Worm (Caenorhabditis elegans) whole organism, early embryonic: Measurements from ENCODE around the gene gst-6.

Experiments
- ama-1 ChIP-seq: fragments of 150-350 bp; optimal IDR thresholded peaks from 2 replicates; lab custom pipeline; 2014
- ceh-13 ChIP-seq: fragments of 200-800 bp; sonication (Bioruptor generic); optimal IDR thresholded peaks from 2 replicates; lab custom pipeline; 2018; ENCODE audit warnings: mild to moderate bottlenecking, missing genetic modification characterization, missing compliant biosample characterization
- flt-1 ChIP-seq: fragments of 200-800 bp; sonication (Bioruptor generic); IDR thresholded peaks from 2 replicates; pipeline ENCODE4 v1.3.6; 2022; ENCODE audit warnings: missing genetic modification characterization, missing compliant biosample characterization
- pes-1 ChIP-seq: fragments of 200-800 bp; sonication (Bioruptor generic); IDR thresholded peaks from 2 replicates; pipeline ENCODE4 v1.3.6; 2022; ENCODE audit warnings: missing genetic modification reagents, missing genetic modification characterization, missing compliant biosample characterization
- sea-1 ChIP-seq: fragments of 200-800 bp; sonication (Bioruptor generic); conservative IDR thresholded peaks from 2 replicates; pipeline ENCODE4 v1.3.6; 2022; ENCODE audit warnings: missing genetic modification characterization, missing compliant biosample characterization
- tbx-11 ChIP-seq: fragments of 200-800 bp; sonication (Bioruptor generic); IDR thresholded peaks from 2 replicates; pipeline ENCODE4 v1.3.6; 2022; ENCODE audit warnings: missing genetic modification characterization, missing compliant biosample characterization
- tbx-37 ChIP-seq: fragments of 200-800 bp; sonication (Bioruptor generic); conservative IDR thresholded peaks from 2 replicates; pipeline ENCODE4 v1.3.6; 2022; ENCODE audit warnings: missing genetic modification reagents, missing genetic modification characterization, missing compliant biosample characterization

Gene gst-6

DNA sequence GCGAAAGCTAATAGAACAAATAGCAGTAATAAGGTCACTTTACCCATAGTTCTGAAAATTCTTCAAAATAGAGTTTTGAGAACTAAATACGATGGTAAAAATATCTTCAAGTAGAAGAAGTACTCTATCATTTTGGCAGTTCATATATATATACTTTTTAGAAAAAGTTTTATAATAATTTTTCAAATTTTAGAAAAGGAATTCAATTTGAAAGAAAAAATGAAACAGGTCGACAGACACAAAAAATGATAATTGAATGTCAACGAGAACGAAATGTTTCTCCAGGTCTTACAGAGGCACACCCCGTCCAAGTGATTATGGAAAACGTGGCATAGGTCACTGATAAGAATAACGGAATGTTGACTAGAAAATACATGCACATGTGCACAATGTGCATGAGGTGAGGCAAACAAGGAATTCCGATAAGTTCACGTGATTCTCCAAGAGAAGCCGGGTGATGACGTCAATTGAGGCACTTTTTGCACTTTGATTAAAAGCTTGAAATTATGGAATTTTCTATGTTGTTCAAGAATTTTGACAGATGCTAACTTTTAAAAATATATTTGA is 45.6 kb downstream of the gst-6 start, which contains the start of gene aagr-2:
aagr-2 (minus strand) TSS at position 51 of the 567 bp plus-strand sequence.
- TF ChIP-seq tbx-37 (GFP tag; lab: Robert Waterston, UW) (no peak), ceh-13 (GFP tag; lab: Kevin White, UChicago) (no peak), flt-1 (no peak), ama-1 (lab: Kevin White, UChicago) (no peak)

- TF ChIP-seq tbx-11 (peak; percentile 64; the same call in 1 of the 2 replicates), tbx-37 (GFP tag; lab: Robert Waterston, UW) (peak; percentile 64), sea-1 (0 out of 2 replicates have a peak, but pooled peaks have one; percentile 52), flt-1 (peak; percentile 71), pes-1 (GFP tag; lab: Robert Waterston, UW) (peak; percentile 75; the same call in 1 of the 2 replicates)
Observed at ce11 chrII:4928367-4928766, 48.7 kb downstream of the gst-6 start.
